Worm (Caenorhabditis elegans): ENCODE data around the gene npa-1.

Gene npa-1

ce11 chrV:7075646-7076045 lies at the start of gene npa-1:
Gene npa-1, plus strand, starts transcription at chrV:7075787.
- TF ChIP-seq pqm-1 (tag; optimal IDR thresholded peaks at IDR 0.05) (no peak), elt-2 (tag; optimal IDR thresholded peaks at IDR 0.05) (peak; percentile 45)

ce11 chrV:7027055-7027454 lies 48.5 kb upstream of the npa-1 start, which contains the start of gene F20A1.6:
Gene F20A1.6, minus strand, starts transcription at chrV:7027155.
- TF ChIP-seq odd-2 (tag; optimal IDR thresholded peaks at IDR 0.05) (no peak), unc-3 (GFP tag; conservative IDR thresholded peaks at IDR 0.05) (no peak), unc-3 (tag; optimal IDR thresholded peaks at IDR 0.05) (no peak), K02D7.2 (tag; optimal IDR thresholded peaks at IDR 0.05) (no peak), ceh-24 (tag; optimal IDR thresholded peaks at IDR 0.05) (no peak), pax-1 (tag; optimal IDR thresholded peaks at IDR 0.05) (no peak), hlh-8 (tag; optimal IDR thresholded peaks at IDR 0.05) (no peak), hlh-6 (tag; optimal IDR thresholded peaks at IDR 0.05) (no peak), hlh-30 (tag; optimal IDR thresholded peaks at IDR 0.05; ENCODE audit: insufficient read depth) (no peak), ceh-18 (tag; optimal IDR thresholded peaks at IDR 0.05) (no peak), madf-2 (tag; optimal IDR thresholded peaks at IDR 0.05) (no peak), npax-4 (tag; optimal IDR thresholded peaks at IDR 0.05) (no peak), ceh-14 (tag; optimal IDR thresholded peaks at IDR 0.05) (no peak)

- TF ChIP-seq unc-42 (tag; optimal IDR thresholded peaks at IDR 0.05): no peak
- TF ChIP-seq ama-1 (optimal IDR thresholded peaks at IDR 0.05): no peak
- no peak for TF ChIP-seq tbx-2 (tag; optimal IDR thresholded peaks at IDR 0.05)
- TF ChIP-seq ceh-30 (tag; optimal IDR thresholded peaks at IDR 0.05): no peak
Measured at ce11 chrV:7036475-7036874, 39.1 kb upstream of the npa-1 start, which contains the start of gene twk-11. Gene twk-11, minus strand, starts transcription at chrV:7036575.

ce11 chrV:7046005-7046404 lies 29.6 kb upstream of the npa-1 start, which contains the start of gene F20A1.2:
Gene F20A1.2, plus strand, starts transcription at chrV:7046305.
- no peak for TF ChIP-seq sdc-2 (tag; optimal IDR thresholded peaks at IDR 0.05)
- TF ChIP-seq hlh-6 (tag; optimal IDR thresholded peaks at IDR 0.05): no peak
- no peak for TF ChIP-seq dve-1 (tag; optimal IDR thresholded peaks at IDR 0.05)
- no peak for TF ChIP-seq dmd-4 (tag; optimal IDR thresholded peaks at IDR 0.05; ENCODE audit: borderline replicate concordance)
- TF ChIP-seq F13H6.1 (tag; optimal IDR thresholded peaks at IDR 0.05): no peak
- TF ChIP-seq unc-86 (tag; optimal IDR thresholded peaks at IDR 0.05): no peak
- no peak for TF ChIP-seq npax-4 (tag; optimal IDR thresholded peaks at IDR 0.05)
- TF ChIP-seq ceh-22 (tag; optimal IDR thresholded peaks at IDR 0.05): no peak
- no peak for TF ChIP-seq ceh-30 (tag; optimal IDR thresholded peaks at IDR 0.05)
- no peak for TF ChIP-seq sox-4 (tag; optimal IDR thresholded peaks at IDR 0.05)
- no peak for TF ChIP-seq ttx-3 (tag; optimal IDR thresholded peaks at IDR 0.05)
- TF ChIP-seq ref-2 (tag; optimal IDR thresholded peaks at IDR 0.05): no peak
- TF ChIP-seq hlh-8 (tag; optimal IDR thresholded peaks at IDR 0.05): no peak
- TF ChIP-seq ahr-1 (tag; optimal IDR thresholded peaks at IDR 0.05): no peak
- TF ChIP-seq K02D7.2 (tag; optimal IDR thresholded peaks at IDR 0.05): no peak
- TF ChIP-seq T23F11.4 (GFP tag; optimal IDR thresholded peaks at IDR 0.05): no peak
- no peak for TF ChIP-seq fax-1 (tag; optimal IDR thresholded peaks at IDR 0.05)
- no peak for TF ChIP-seq tbx-2 (tag; optimal IDR thresholded peaks at IDR 0.05)
- no peak for TF ChIP-seq ceh-48 (tag; optimal IDR thresholded peaks at IDR 0.05)
- no peak for TF ChIP-seq C38D4.7 (GFP tag; optimal IDR thresholded peaks at IDR 0.05)

ce11 chrV:7047512-7047911 lies 28.1 kb upstream of the npa-1 start, which contains the start of gene F20A1.8:
Gene F20A1.8, minus strand, starts transcription at chrV:7047612.
- TF ChIP-seq eyg-1 (tag; optimal IDR thresholded peaks at IDR 0.05) (no peak), nfya-1 (tag; optimal IDR thresholded peaks at IDR 0.05) (no peak), pax-1 (tag; optimal IDR thresholded peaks at IDR 0.05) (no peak), unc-3 (GFP tag; conservative IDR thresholded peaks at IDR 0.05) (no peak), unc-3 (tag; optimal IDR thresholded peaks at IDR 0.05) (no peak), sox-2 (GFP tag; IDR thresholded peaks at IDR 0.05) (no peak), ttx-3 (tag; optimal IDR thresholded peaks at IDR 0.05) (no peak), ref-2 (tag; optimal IDR thresholded peaks at IDR 0.05) (no peak), fkh-6 (tag; optimal IDR thresholded peaks at IDR 0.05) (no peak), mec-3 (tag; optimal IDR thresholded peaks at IDR 0.05; ENCODE audit: borderline replicate concordance) (no peak)
